Fruit fly (Drosophila melanogaster): ENCODE data around the gene CG33700.
A peak's percentile ranks its signal among the peaks of the same experiment; 100 is the strongest.

Gene CG33700

DNA sequence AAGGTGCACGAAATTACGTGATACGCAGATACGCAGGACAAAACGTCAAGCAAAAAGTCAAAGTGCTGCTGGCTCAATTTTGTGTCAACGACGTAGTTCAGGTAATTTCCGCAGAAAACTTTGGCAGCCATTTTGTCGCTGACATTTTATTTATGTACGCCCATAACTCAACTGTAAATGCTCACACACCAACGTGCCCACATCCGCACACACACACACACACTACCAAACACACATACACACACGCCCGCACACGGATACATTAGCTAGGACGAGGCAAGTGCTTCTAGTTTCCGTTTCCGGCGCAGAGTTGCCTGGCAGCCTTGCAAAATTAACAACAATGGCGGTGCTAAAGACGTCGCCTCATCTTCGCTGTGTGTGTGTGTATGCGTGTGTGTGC, at the start of gene CG33700:
Gene CG33700, minus strand, starts transcription at position 101 of the 400 bp plus-strand sequence.
- TF ChIP-seq CG31441 (GFP tag; IDR thresholded peaks at IDR 0.05) (no peak), Mes4 (GFP tag; optimal IDR thresholded peaks at IDR 0.05) (no peak), Hmr (GFP tag; optimal IDR thresholded peaks at IDR 0.05) (peak; percentile 9), CG4404 (GFP tag; IDR thresholded peaks at IDR 0.05) (no peak), CG18599 (GFP tag; optimal IDR thresholded peaks at IDR 0.05) (peak; percentile 14), salm (tag; optimal IDR thresholded peaks at IDR 0.05) (no peak), CG14965 (GFP tag; optimal IDR thresholded peaks at IDR 0.05; ENCODE audit: borderline replicate concordance) (no peak), Fer3 (tag; optimal IDR thresholded peaks at IDR 0.05) (no peak), abd-A (tag; optimal IDR thresholded peaks at IDR 0.05) (peak; percentile 24), Ssrp (tag; optimal IDR thresholded peaks at IDR 0.05) (no peak), mirr (GFP tag; optimal IDR thresholded peaks at IDR 0.05) (peak; percentile 16), fru (optimal IDR thresholded peaks at IDR 0.05) (no peak), CG12236 (GFP tag; optimal IDR thresholded peaks at IDR 0.05) (no peak), maf-S (GFP tag; optimal IDR thresholded peaks at IDR 0.05) (no peak), zf30C (GFP tag; optimal IDR thresholded peaks at IDR 0.05) (no peak), CG4424 (GFP tag; optimal IDR thresholded peaks at IDR 0.05) (no peak), BEAF-32 (GFP tag; optimal IDR thresholded peaks at IDR 0.05) (no peak), CG16779 (GFP tag; IDR thresholded peaks at IDR 0.05) (no peak), Med (GFP tag) (peak; percentile 24), gt (GFP tag; IDR thresholded peaks at IDR 0.05) (no peak), CG33213 (GFP tag; optimal IDR thresholded peaks at IDR 0.05) (no peak), nmo (GFP tag; optimal IDR thresholded peaks at IDR 0.05) (no peak), CG8388 (GFP tag; optimal IDR thresholded peaks at IDR 0.05) (no peak), CG17568 (GFP tag; optimal IDR thresholded peaks at IDR 0.05) (no peak)

DNA sequence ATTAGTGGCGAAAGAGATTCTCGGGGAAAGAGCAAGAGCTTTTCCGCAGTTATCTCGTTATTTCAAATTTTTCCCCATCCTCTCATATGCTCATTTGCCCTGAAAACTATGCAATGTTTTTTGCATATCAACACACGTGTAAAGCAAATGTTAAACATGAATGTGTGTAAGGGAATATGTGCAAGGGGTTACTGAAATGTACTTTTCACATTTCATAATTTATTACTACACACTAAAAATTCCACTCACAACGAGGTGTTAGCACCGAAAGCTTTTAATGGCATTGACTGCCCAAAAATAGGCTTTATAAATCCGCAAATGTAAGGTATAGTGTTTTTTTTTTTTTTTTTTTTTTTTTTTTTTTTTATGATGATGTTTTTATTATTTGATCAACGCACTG, 46.3 kb upstream of the CG33700 start:
- TF ChIP-seq sd (tag; optimal IDR thresholded peaks at IDR 0.05): peak; percentile 69
- TF ChIP-seq chinmo (GFP tag; IDR thresholded peaks at IDR 0.05; ENCODE audit: partially characterized antibody): 0 out of 4 replicates have a peak, but pooled peaks have one; percentile 45
- TF ChIP-seq Pdp1 (GFP tag; optimal IDR thresholded peaks at IDR 0.05): peak in 1 of 2 experiments; percentile 16
- TF ChIP-seq ato (GFP tag; IDR thresholded peaks at IDR 0.05; ENCODE audit: partially characterized antibody): no peak
- no peak for TF ChIP-seq E2f1 (GFP tag; IDR thresholded peaks at IDR 0.05)
- TF ChIP-seq Hr51 (GFP tag; optimal IDR thresholded peaks at IDR 0.05): no peak
- TF ChIP-seq HLH4C (GFP tag; IDR thresholded peaks at IDR 0.05; ENCODE audit: partially characterized antibody): no peak
- peak; percentile 31 for TF ChIP-seq Med (GFP tag)
- TF ChIP-seq CTCF (GFP tag; optimal IDR thresholded peaks at IDR 0.05): peak; percentile 35
- no peak for TF ChIP-seq tup (GFP tag; optimal IDR thresholded peaks at IDR 0.05)
- no peak for TF ChIP-seq CG8290 (GFP tag; optimal IDR thresholded peaks at IDR 0.05)
- TF ChIP-seq CG8290 (tag; optimal IDR thresholded peaks at IDR 0.05): peak in 1 of 2 experiments; percentile 14
- TF ChIP-seq ken (GFP tag; IDR thresholded peaks at IDR 0.05): no peak
- no peak for TF ChIP-seq CG43689 (GFP tag; IDR thresholded peaks at IDR 0.05)
- peak in 1 of 2 experiments; percentile 34 for TF ChIP-seq Trl (optimal IDR thresholded peaks at IDR 0.05)
- TF ChIP-seq Trl (GFP tag; optimal IDR thresholded peaks at IDR 0.05): no peak
- peak; percentile 52 for TF ChIP-seq cg (GFP tag; optimal IDR thresholded peaks at IDR 0.05)
- no peak for TF ChIP-seq gro (GFP tag; optimal IDR thresholded peaks at IDR 0.05)

Measured in whole organism, embryonic.